Worm (Caenorhabditis elegans): ENCODE data around the gene Y97E10AR.2.

The Y97E10AR.2 gene

ce11 chrV:8028825-8029489 lies 33.0 kb downstream of the Y97E10AR.2 start, which contains the start of gene oma-2 (continued):
- TF ChIP-seq snpc-1.3 (tag; optimal IDR thresholded peaks at IDR 0.05; ENCODE audit: insufficient read depth) (peak; percentile 62), madf-6 (GFP tag; IDR thresholded peaks at IDR 0.05) (peak; percentile 96), F23B12.7 (tag; optimal IDR thresholded peaks at IDR 0.05; ENCODE audit: insufficient read depth) (peak; percentile 26), ztf-28 (GFP tag; IDR thresholded peaks at IDR 0.05) (no peak), snpc-3.4 (tag; optimal IDR thresholded peaks at IDR 0.05) (peak; percentile 1), akir-1 (GFP tag; optimal IDR thresholded peaks at IDR 0.05) (no peak), B0019.2 (GFP tag; conservative IDR thresholded peaks at IDR 0.05) (0 out of 2 replicates have a peak, but pooled peaks have one; percentile 22), ZK185.1 (tag; optimal IDR thresholded peaks at IDR 0.05; ENCODE audit: poor library complexity, severe bottlenecking) (peak; percentile 18), Y56A3A.18 (GFP tag; IDR thresholded peaks at IDR 0.05) (0 out of 2 replicates have a peak, but pooled peaks have one; percentile 14), madf-3 (GFP tag; IDR thresholded peaks at IDR 0.05) (0 out of 2 replicates have a peak, but pooled peaks have one; percentile 16), gei-17 (GFP tag; optimal IDR thresholded peaks at IDR 0.05) (no peak), ztf-22 (GFP tag; optimal IDR thresholded peaks at IDR 0.05) (no peak), hmg-1.2 (GFP tag; IDR thresholded peaks at IDR 0.05) (peak; percentile 45), hsf-1 (GFP tag; IDR thresholded peaks at IDR 0.05) (peak; percentile 90), F49E8.2 (tag; optimal IDR thresholded peaks at IDR 0.05; ENCODE audit: insufficient read depth) (peak; percentile 76), pbrm-1 (GFP tag; IDR thresholded peaks at IDR 0.05) (peak; percentile 37; the same call in 1 of the 2 replicates), fkh-3 (tag; optimal IDR thresholded peaks at IDR 0.05) (no peak), Y53G8AR.9 (GFP tag; conservative IDR thresholded peaks at IDR 0.05) (0 out of 2 replicates have a peak, but pooled peaks have one; percentile 52)

ce11 chrV:8031121-8031520 lies 35.1 kb downstream of the Y97E10AR.2 start, which contains the start of gene vars-1:
TSS of gene vars-1 (plus strand) at chrV:8031411.
- TF ChIP-seq F57A8.1 (GFP tag; optimal IDR thresholded peaks at IDR 0.05) (no peak), madf-6 (GFP tag; IDR thresholded peaks at IDR 0.05) (peak; percentile 58), lsl-1 (GFP tag; optimal IDR thresholded peaks at IDR 0.05) (peak; percentile 53), lin-35 (GFP tag; optimal IDR thresholded peaks at IDR 0.05) (peak in 2 of 3 experiments; percentile 18 to 77), ekl-4 (GFP tag; IDR thresholded peaks at IDR 0.05) (0 out of 2 replicates have a peak, but pooled peaks have one; percentile 47), xnd-1 (tag; optimal IDR thresholded peaks at IDR 0.05) (peak; percentile 46), F23B12.7 (tag; optimal IDR thresholded peaks at IDR 0.05; ENCODE audit: insufficient read depth) (peak; percentile 78), D2030.7 (GFP tag; IDR thresholded peaks at IDR 0.05) (0 out of 2 replicates have a peak, but pooled peaks have one; percentile 28), snpc-4 (GFP tag; optimal IDR thresholded peaks at IDR 0.05) (no peak), snpc-4 (tag; optimal IDR thresholded peaks at IDR 0.05) (peak in 2 of 4 experiments; percentile 11 to 50), snpc-1.3 (tag; optimal IDR thresholded peaks at IDR 0.05; ENCODE audit: insufficient read depth) (no peak), lin-54 (GFP tag; optimal IDR thresholded peaks at IDR 0.05) (peak; percentile 88), F49E8.2 (tag; optimal IDR thresholded peaks at IDR 0.05; ENCODE audit: insufficient read depth) (peak; percentile 77), efl-1 (GFP tag; optimal IDR thresholded peaks at IDR 0.05) (peak; percentile 69), F52B5.7 (tag; optimal IDR thresholded peaks at IDR 0.05) (no peak), mel-28 (tag; optimal IDR thresholded peaks at IDR 0.05; ENCODE audit: borderline replicate concordance) (no peak), dpl-1 (GFP tag; optimal IDR thresholded peaks at IDR 0.05) (peak; percentile 42), snpc-1.1 (tag; optimal IDR thresholded peaks at IDR 0.05; ENCODE audit: insufficient read depth) (peak; percentile 43), Y56A3A.18 (GFP tag; IDR thresholded peaks at IDR 0.05) (0 out of 2 replicates have a peak, but pooled peaks have one; percentile 26), attf-3 (GFP tag; conservative IDR thresholded peaks at IDR 0.05) (no peak), athp-1 (tag; optimal IDR thresholded peaks at IDR 0.05) (no peak), mcd-1 (GFP tag; IDR thresholded peaks at IDR 0.05) (peak; percentile 90), Y95B8A.8 (GFP tag; IDR thresholded peaks at IDR 0.05) (0 out of 2 replicates have a peak, but pooled peaks have one; percentile 16), C06A6.2 (GFP tag; conservative IDR thresholded peaks at IDR 0.05) (no peak), tbp1 (GFP tag; optimal IDR thresholded peaks at IDR 0.05) (peak; percentile 6), pha-4 (tag; optimal IDR thresholded peaks at IDR 0.05) (no peak), T07F8.4 (tag; optimal IDR thresholded peaks at IDR 0.05) (no peak), cebp-1 (GFP tag; IDR thresholded peaks at IDR 0.05) (no peak), cebp-1 (tag; optimal IDR thresholded peaks at IDR 0.05) (peak; percentile 42), F10E7.11 (tag; optimal IDR thresholded peaks at IDR 0.05) (no peak), F33H1.4 (GFP tag; IDR thresholded peaks at IDR 0.05) (peak; percentile 35; the same call in 1 of the 2 replicates)
